Worm (Caenorhabditis elegans) whole organism, late embryonic: ENCODE data around the gene nhr-277.

ENCODE experiments used
- ahr-1 ChIP-seq: sonication (generic microtip); optimal IDR thresholded peaks from 2 replicates; lab custom pipeline; 2016; ENCODE audit warnings: missing genetic modification characterization, missing compliant biosample characterization
- npax-4 ChIP-seq: sonication (generic microtip); optimal IDR thresholded peaks from 2 replicates; lab custom pipeline; 2016; ENCODE audit warnings: missing genetic modification characterization, missing compliant biosample characterization
- pha-4 ChIP-seq: fragments of 150-350 bp; optimal IDR thresholded peaks from 2 replicates; lab custom pipeline; 2018; ENCODE audit warnings: missing biosample characterization, missing genetic modification reagents, missing genetic modification characterization
- pqm-1 ChIP-seq: sonication (generic microtip); optimal IDR thresholded peaks from 2 replicates; lab custom pipeline; 2016; ENCODE audit warnings: missing genetic modification characterization, missing compliant biosample characterization
- sox-4 ChIP-seq: sonication (generic microtip); optimal IDR thresholded peaks from 2 replicates; lab custom pipeline; 2017; ENCODE audit warnings: mild to moderate bottlenecking, missing genetic modification characterization, inconsistent platforms, missing compliant biosample characterization

ce11 chrIV:2764160-2764559, 21.4 kb downstream of the nhr-277 start:
- TF ChIP-seq pqm-1 (no peak), ahr-1 (tag; lab: Kevin White, UChicago) (no peak), pha-4 (tag; lab: Kevin White, UChicago) (no peak), npax-4 (tag; lab: Kevin White, UChicago) (no peak), sox-4 (tag; lab: Kevin White, UChicago) (no peak)
